Worm (Caenorhabditis elegans): ENCODE results near the gene C31H2.14.

ce11 chrX:5137716-5138470 lies 10.1 kb upstream of the C31H2.14 start:
- no peak for TF ChIP-seq fos-1 (tag; optimal IDR thresholded peaks at IDR 0.05)
- no peak for TF ChIP-seq egl-27 (tag; optimal IDR thresholded peaks at IDR 0.05)
- TF ChIP-seq unc-130 (GFP tag; optimal IDR thresholded peaks at IDR 0.05) = no peak
- TF ChIP-seq snpc-4 (tag; optimal IDR thresholded peaks at IDR 0.05) = no peak
